Fruit fly (Drosophila melanogaster) S2 (cell line): ENCODE results near the gene CCAP-R.

Source experiments
- CG8478 ChIP-seq: fragments of >200 bp; optimal IDR thresholded peaks from 2 replicates; lab custom pipeline; 2018
- CTCF ChIP-seq, 2 experiments: fragments of >200 bp; optimal IDR thresholded peaks; 2 replicates each; lab custom pipeline; 2018

dm6 chr3R:25982734-25983133 is 26.7 kb upstream of the CCAP-R start, which contains the start of gene Nf1:
- TF ChIP-seq CTCF (optimal IDR thresholded peaks at IDR 0.05; lab: Kevin White, UChicago) (peak in 1 of 2 experiments; percentile 5), CG8478 (lab: Kevin White, UChicago) (no peak)
